Worm (Caenorhabditis elegans) whole organism, L2 larva: ENCODE results near the gene fbxa-150.
"Not testable (repeated sequence)": the region's sequence is repeated elsewhere in the genome, so short reads cannot be mapped to it uniquely, and the experiment has no call there.

Experiments
- C34F6.9 ChIP-seq: fragments of 150-350 bp; optimal IDR thresholded peaks from 2 replicates; lab custom pipeline; 2014; ENCODE audit warnings: missing biosample characterization, missing genetic modification characterization
- F13H6.1 ChIP-seq: sonication (generic microtip); optimal IDR thresholded peaks from 2 replicates; lab custom pipeline; 2016; ENCODE audit warnings: missing genetic modification characterization, missing compliant biosample characterization
- R02D3.7 ChIP-seq: fragments of 150-350 bp; optimal IDR thresholded peaks from 2 replicates; lab custom pipeline; 2014; ENCODE audit warnings: missing biosample characterization, missing genetic modification characterization
- Y55F3AM.14 ChIP-seq: fragments of 200-800 bp; sonication (Bioruptor generic); optimal IDR thresholded peaks from 2 replicates; lab custom pipeline; 2018; ENCODE audit warnings: mild to moderate bottlenecking, missing genetic modification characterization, missing compliant biosample characterization
- ZK546.5 ChIP-seq: sonication (generic microtip); optimal IDR thresholded peaks from 2 replicates; lab custom pipeline; 2017; ENCODE audit warnings: missing biosample characterization, missing genetic modification characterization
- ama-1 ChIP-seq: fragments of 150-350 bp; optimal IDR thresholded peaks from 2 replicates; lab custom pipeline; 2018; ENCODE audit warnings: inconsistent platforms
- ceh-82 ChIP-seq: fragments of 150-350 bp; optimal IDR thresholded peaks from 2 replicates; lab custom pipeline; 2014; ENCODE audit warnings: missing biosample characterization, missing genetic modification characterization
- crh-2 ChIP-seq: sonication (generic microtip); optimal IDR thresholded peaks from 2 replicates; lab custom pipeline; 2017; ENCODE audit warnings: missing biosample characterization, missing genetic modification characterization
- egl-27 ChIP-seq: sonication (generic microtip); optimal IDR thresholded peaks from 3 replicates; lab custom pipeline; 2017; ENCODE audit warnings: missing biosample characterization, missing genetic modification reagents, missing genetic modification characterization
- elt-1 ChIP-seq: fragments of 150-350 bp; optimal IDR thresholded peaks from 2 replicates; lab custom pipeline; 2014; ENCODE audit warnings: missing biosample characterization, missing genetic modification characterization
- fos-1 ChIP-seq: fragments of 150-350 bp; optimal IDR thresholded peaks from 2 replicates; lab custom pipeline; 2014; ENCODE audit warnings: missing biosample characterization, missing genetic modification characterization
- lin-39 ChIP-seq: fragments of 150-350 bp; optimal IDR thresholded peaks from 2 replicates; lab custom pipeline; 2014; ENCODE audit warnings: missing biosample characterization, missing genetic modification reagents, missing genetic modification characterization
- lsy-2 ChIP-seq, 2 experiments: fragments of 150-350 bp in 1 of 2; sonication (generic microtip) in 1 of 2; optimal IDR thresholded peaks; 2 replicates each; lab custom pipeline; 2014 to 2017; ENCODE audit warnings: missing biosample characterization in 2 of 2, missing genetic modification characterization in 2 of 2
- mab-5 ChIP-seq: fragments of 150-350 bp; optimal IDR thresholded peaks from 2 replicates; lab custom pipeline; 2014; ENCODE audit warnings: missing biosample characterization, missing genetic modification characterization
- mdl-1 ChIP-seq, 2 experiments: fragments of 150-350 bp in 1 of 2; sonication (generic microtip) in 1 of 2; optimal IDR thresholded peaks; 2 replicates each; lab custom pipeline; 2017; ENCODE audit warnings: missing biosample characterization in 2 of 2, missing genetic modification characterization in 2 of 2
- nhr-11 ChIP-seq: fragments of 150-350 bp; optimal IDR thresholded peaks from 2 replicates; lab custom pipeline; 2014; ENCODE audit warnings: missing biosample characterization, missing genetic modification characterization
- nhr-12 ChIP-seq: fragments of 150-350 bp; optimal IDR thresholded peaks from 2 replicates; lab custom pipeline; 2014; ENCODE audit warnings: missing biosample characterization, missing genetic modification characterization
- nhr-129 ChIP-seq: fragments of 150-350 bp; optimal IDR thresholded peaks from 2 replicates; lab custom pipeline; 2014; ENCODE audit warnings: missing biosample characterization, missing genetic modification characterization
- nhr-21 ChIP-seq: fragments of 150-350 bp; optimal IDR thresholded peaks from 2 replicates; lab custom pipeline; 2014; ENCODE audit warnings: missing biosample characterization, missing genetic modification characterization
- nhr-23 ChIP-seq: fragments of 150-350 bp; optimal IDR thresholded peaks from 2 replicates; lab custom pipeline; 2014; ENCODE audit warnings: missing biosample characterization, missing genetic modification reagents, missing genetic modification characterization
- nhr-237 ChIP-seq: fragments of 150-350 bp; optimal IDR thresholded peaks from 2 replicates; lab custom pipeline; 2014; ENCODE audit warnings: missing biosample characterization, missing genetic modification characterization
- nhr-25 ChIP-seq: fragments of 150-350 bp; sonication (generic microtip); optimal IDR thresholded peaks from 3 replicates; lab custom pipeline; 2014; ENCODE audit warnings: missing biosample characterization, missing genetic modification characterization
- nhr-77 ChIP-seq: fragments of 150-350 bp; optimal IDR thresholded peaks from 2 replicates; lab custom pipeline; 2014; ENCODE audit warnings: missing biosample characterization, missing genetic modification characterization
- skn-1 ChIP-seq: sonication (generic microtip); optimal IDR thresholded peaks from 2 replicates; lab custom pipeline; 2017; ENCODE audit warnings: missing biosample characterization, missing genetic modification characterization
- sma-9 ChIP-seq, 2 experiments: fragments of 150-350 bp in 1 of 2; sonication (generic microtip) in 1 of 2; optimal IDR thresholded peaks; 2 replicates each; lab custom pipeline; 2014 to 2016; ENCODE audit warnings: missing genetic modification characterization in 2 of 2, mild to moderate bottlenecking in 1 of 2, missing biosample characterization in 1 of 2, missing compliant biosample characterization in 1 of 2, missing genetic modification reagents in 1 of 2, moderate library complexity in 1 of 2
- unc-39 ChIP-seq: fragments of 150-350 bp; optimal IDR thresholded peaks from 2 replicates; lab custom pipeline; 2014; ENCODE audit warnings: missing biosample characterization, missing genetic modification characterization
- unc-55 ChIP-seq: fragments of 150-350 bp; sonication (generic microtip); optimal IDR thresholded peaks from 3 replicates; lab custom pipeline; 2014; ENCODE audit warnings: missing biosample characterization, missing genetic modification reagents, missing genetic modification characterization
- unc-62 ChIP-seq: fragments of 150-350 bp; optimal IDR thresholded peaks from 2 replicates; lab custom pipeline; 2014; ENCODE audit warnings: missing biosample characterization, missing genetic modification reagents, missing genetic modification characterization
- zag-1 ChIP-seq: fragments of 150-350 bp; optimal IDR thresholded peaks from 2 replicates; lab custom pipeline; 2014; ENCODE audit warnings: missing biosample characterization, missing genetic modification characterization
- ztf-1 ChIP-seq: fragments of 200-800 bp; sonication (Bioruptor generic); conservative IDR thresholded peaks from 2 replicates; pipeline ENCODE4 v1.3.6; 2022; ENCODE audit warnings: missing genetic modification characterization, missing compliant biosample characterization
- ztf-11 ChIP-seq: sonication (generic microtip); optimal IDR thresholded peaks from 2 replicates; lab custom pipeline; 2017; ENCODE audit warnings: missing biosample characterization, missing genetic modification characterization
- ztf-4 ChIP-seq: fragments of 150-350 bp; optimal IDR thresholded peaks from 2 replicates; lab custom pipeline; 2014; ENCODE audit warnings: missing biosample characterization, missing genetic modification characterization

fbxa-150 gene

DNA sequence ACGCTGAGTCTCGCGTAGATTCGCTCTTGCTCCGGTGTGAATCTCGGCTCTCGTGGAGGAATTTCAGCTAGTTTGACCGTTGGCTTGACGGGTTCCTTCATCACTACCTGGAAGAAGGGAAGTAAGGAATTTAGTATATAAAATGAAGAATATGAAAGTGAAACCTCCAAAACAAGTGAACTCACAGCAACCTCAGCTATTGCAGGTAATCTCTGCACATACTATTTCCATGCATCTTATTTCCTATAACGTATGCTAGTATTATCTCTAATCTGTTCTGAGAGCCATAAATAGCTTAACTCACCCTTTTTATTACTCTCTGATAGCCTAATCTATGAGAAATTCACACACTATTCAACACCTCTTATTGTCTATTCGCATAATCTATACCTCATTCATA, 17.4 kb upstream of the fbxa-150 start, which contains the start of gene Y38H6C.4:
Y38H6C.4 (minus strand) TSS at position 101 of the 400 bp plus-strand sequence.
- no peak for TF ChIP-seq ZK546.5
- TF ChIP-seq nhr-25 (tag; lab: Kevin White, UChicago) = no peak
- no peak for TF ChIP-seq crh-2 (tag; lab: Kevin White, UChicago)
- TF ChIP-seq F13H6.1 (tag; lab: Kevin White, UChicago) = no peak
- no peak for TF ChIP-seq nhr-23 (tag; lab: Kevin White, UChicago)
- no peak for TF ChIP-seq nhr-11

ce11 chrV:20506542-20506941, 15.9 kb upstream of the fbxa-150 start:
- TF ChIP-seq unc-62 (GFP tag; lab: Kevin White, UChicago) = no peak
- TF ChIP-seq unc-55 = no peak
- no peak for TF ChIP-seq C34F6.9 (tag; lab: Kevin White, UChicago)
- no peak for TF ChIP-seq ceh-82 (tag; lab: Kevin White, UChicago)
- TF ChIP-seq nhr-11 = no peak
- TF ChIP-seq nhr-77 = no peak
- no peak for TF ChIP-seq unc-39 (tag; lab: Kevin White, UChicago)
- TF ChIP-seq nhr-21 (tag; lab: Kevin White, UChicago) = no peak
- no peak for TF ChIP-seq nhr-12
- no peak for TF ChIP-seq F13H6.1 (tag; lab: Kevin White, UChicago)
- TF ChIP-seq sma-9 (GFP tag; optimal IDR thresholded peaks at IDR 0.05; lab: Kevin White, UChicago) = no peak
- TF ChIP-seq sma-9 (tag; optimal IDR thresholded peaks at IDR 0.05; lab: Kevin White, UChicago) = no peak
- no peak for TF ChIP-seq ZK546.5

ce11 chrV:20509427-20509826, 13.0 kb upstream of the fbxa-150 start:
- no peak for TF ChIP-seq ztf-4 (tag; lab: Kevin White, UChicago)
- TF ChIP-seq skn-1 = no peak
- no peak for TF ChIP-seq mab-5 (tag; lab: Kevin White, UChicago)
- TF ChIP-seq ceh-82 (tag; lab: Kevin White, UChicago) = no peak
- no peak for TF ChIP-seq lin-39 (tag; lab: Kevin White, UChicago)
- TF ChIP-seq nhr-129 (tag; lab: Kevin White, UChicago) = no peak
- no peak for TF ChIP-seq egl-27 (tag; lab: Kevin White, UChicago)
- no peak for TF ChIP-seq Y55F3AM.14 (GFP tag; lab: Kevin White, UChicago)
- no peak for TF ChIP-seq nhr-237 (tag; lab: Kevin White, UChicago)
- TF ChIP-seq nhr-25 (tag; lab: Kevin White, UChicago) = no peak
- TF ChIP-seq R02D3.7 (tag; lab: Kevin White, UChicago) = no peak
- TF ChIP-seq mdl-1 (tag; optimal IDR thresholded peaks at IDR 0.05; lab: Kevin White, UChicago) = no peak
- no peak for TF ChIP-seq ztf-1 (GFP tag; lab: Robert Waterston, UW)
- no peak for TF ChIP-seq elt-1 (tag; lab: Kevin White, UChicago)
- TF ChIP-seq sma-9 (GFP tag; optimal IDR thresholded peaks at IDR 0.05; lab: Kevin White, UChicago) = no peak
- TF ChIP-seq sma-9 (tag; optimal IDR thresholded peaks at IDR 0.05; lab: Kevin White, UChicago) = no peak
- no peak for TF ChIP-seq nhr-11
- TF ChIP-seq crh-2 (tag; lab: Kevin White, UChicago) = no peak
- no peak for TF ChIP-seq lsy-2 (tag; optimal IDR thresholded peaks at IDR 0.05; lab: Kevin White, UChicago)
- no peak for TF ChIP-seq ztf-11 (tag; lab: Kevin White, UChicago)

DNA sequence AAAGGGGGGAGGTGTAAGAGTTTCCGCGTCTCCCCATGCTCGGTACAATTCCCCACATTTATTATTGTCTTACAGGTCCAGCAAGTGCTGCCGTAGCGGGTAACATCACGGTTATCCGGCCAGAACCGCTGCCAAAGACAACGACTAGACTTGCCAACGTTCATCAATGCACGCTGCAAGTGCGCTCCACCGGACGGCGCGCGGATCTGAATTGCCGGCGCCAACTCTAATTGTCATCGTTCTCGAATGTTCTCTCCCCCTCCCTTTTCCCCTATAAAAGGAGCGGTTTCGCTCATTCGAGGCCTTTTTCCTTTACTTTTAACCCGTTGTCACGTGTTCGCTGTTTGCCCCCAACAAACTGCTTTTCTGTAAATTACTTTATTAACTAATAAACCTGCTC, 8.7 kb upstream of the fbxa-150 start, which contains the start of gene Y38H6C.8:
Y38H6C.8 (plus strand) TSS at position 301 of the 400 bp plus-strand sequence.
- not testable (repeated sequence) for TF ChIP-seq Y55F3AM.14 (GFP tag; lab: Kevin White, UChicago); egl-27 (tag; lab: Kevin White, UChicago); F13H6.1 (tag; lab: Kevin White, UChicago)

DNA sequence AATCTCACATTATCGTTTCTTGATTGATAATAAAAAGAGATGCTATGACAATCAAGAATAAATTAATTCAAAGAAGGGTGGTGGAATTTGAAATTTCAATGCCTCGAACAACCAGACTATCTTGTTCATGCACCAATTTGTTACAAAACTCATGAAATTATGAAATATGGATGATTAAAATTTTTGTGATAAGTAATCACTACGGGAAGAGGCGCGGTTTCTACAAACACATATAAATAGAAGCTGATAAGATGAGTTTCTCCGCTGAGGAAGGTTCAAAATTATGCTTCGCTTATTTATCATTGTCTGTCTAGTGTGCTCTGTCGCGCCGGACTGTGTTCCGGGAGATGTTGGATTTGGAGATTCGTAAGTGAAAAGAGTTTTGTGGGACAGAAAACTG, 7.9 kb upstream of the fbxa-150 start:
- TF ChIP-seq ama-1 (lab: Kevin White, UChicago) (no peak), nhr-21 (tag; lab: Kevin White, UChicago) (no peak), nhr-12 (no peak), fos-1 (tag; lab: Kevin White, UChicago) (peak; percentile 63), zag-1 (tag; lab: Kevin White, UChicago) (no peak)

ce11 chrV:20517005-20517404, 5.4 kb upstream of the fbxa-150 start:
- TF ChIP-seq unc-62 (GFP tag; lab: Kevin White, UChicago) (no peak), lin-39 (tag; lab: Kevin White, UChicago) (no peak)
- TF ChIP-seq, all 48 proteins: peak for 0
